Worm (Caenorhabditis elegans) whole organism, L3 larva: ENCODE data around the gene twk-48.

Source experiments
- R02D3.7 ChIP-seq: fragments of 150-350 bp; optimal IDR thresholded peaks from 2 replicates; lab custom pipeline; 2014; ENCODE audit warnings: missing biosample characterization, missing genetic modification characterization
- ZK546.5 ChIP-seq: sonication (generic microtip); optimal IDR thresholded peaks from 2 replicates; lab custom pipeline; 2017; ENCODE audit warnings: missing biosample characterization, missing genetic modification characterization
- aly-2 ChIP-seq: fragments of 150-350 bp; optimal IDR thresholded peaks from 2 replicates; lab custom pipeline; 2014; ENCODE audit warnings: missing biosample characterization, missing genetic modification characterization
- ama-1 ChIP-seq: fragments of 150-350 bp; optimal IDR thresholded peaks from 2 replicates; lab custom pipeline; 2018
- ceh-16 ChIP-seq: sonication (generic microtip); optimal IDR thresholded peaks from 2 replicates; lab custom pipeline; 2017; ENCODE audit warnings: missing biosample characterization, missing genetic modification characterization
- ceh-28 ChIP-seq: fragments of 150-350 bp; optimal IDR thresholded peaks from 2 replicates; lab custom pipeline; 2014; ENCODE audit warnings: missing biosample characterization, missing genetic modification reagents, missing genetic modification characterization
- ceh-82 ChIP-seq: fragments of 150-350 bp; optimal IDR thresholded peaks from 2 replicates; lab custom pipeline; 2014; ENCODE audit warnings: missing biosample characterization, missing genetic modification characterization
- ceh-9 ChIP-seq: sonication (generic microtip); optimal IDR thresholded peaks from 2 replicates; lab custom pipeline; 2018; ENCODE audit warnings: missing biosample characterization, missing genetic modification characterization
- daf-12 ChIP-seq: fragments of 150-350 bp; optimal IDR thresholded peaks from 2 replicates; lab custom pipeline; 2014; ENCODE audit warnings: missing biosample characterization, missing genetic modification reagents, missing genetic modification characterization
- egl-27 ChIP-seq: sonication (generic microtip); optimal IDR thresholded peaks from 4 replicates; lab custom pipeline; 2017; ENCODE audit warnings: missing biosample characterization, missing genetic modification reagents, missing genetic modification characterization
- egl-5 ChIP-seq: fragments of 150-350 bp; optimal IDR thresholded peaks from 2 replicates; lab custom pipeline; 2017; ENCODE audit warnings: missing biosample characterization, missing genetic modification reagents, missing genetic modification characterization, inconsistent platforms
- elt-1 ChIP-seq: fragments of 150-350 bp; optimal IDR thresholded peaks from 2 replicates; lab custom pipeline; 2014; ENCODE audit warnings: missing biosample characterization, missing genetic modification characterization
- elt-2 ChIP-seq: sonication (generic microtip); optimal IDR thresholded peaks from 2 replicates; lab custom pipeline; 2016; ENCODE audit warnings: missing genetic modification reagents, mild to moderate bottlenecking, missing genetic modification characterization, missing compliant biosample characterization
- elt-3 ChIP-seq, 3 experiments: fragments of 150-350 bp in 1 of 3; sonication (generic microtip) in 2 of 3; optimal IDR thresholded peaks; 2 replicates in 2 of 3; 4 replicates in 1 of 3; lab custom pipeline; 2014 to 2017; ENCODE audit warnings: missing biosample characterization in 3 of 3, missing genetic modification characterization in 3 of 3
- eor-1 ChIP-seq, 2 experiments: fragments of 150-350 bp; optimal IDR thresholded peaks; 2 replicates each; lab custom pipeline; 2014 to 2018; ENCODE audit warnings: missing biosample characterization in 2 of 2, missing genetic modification characterization in 2 of 2
- fkh-10 ChIP-seq: sonication (generic microtip); optimal IDR thresholded peaks from 2 replicates; lab custom pipeline; 2017; ENCODE audit warnings: missing biosample characterization, missing genetic modification reagents, missing genetic modification characterization
- fkh-2 ChIP-seq: fragments of 150-350 bp; optimal IDR thresholded peaks from 2 replicates; lab custom pipeline; 2014; ENCODE audit warnings: missing biosample characterization, missing genetic modification reagents, missing genetic modification characterization
- fos-1 ChIP-seq: fragments of 150-350 bp; optimal IDR thresholded peaks from 2 replicates; lab custom pipeline; 2014; ENCODE audit warnings: missing biosample characterization, missing genetic modification characterization
- hmg-11 ChIP-seq: sonication (generic microtip); optimal IDR thresholded peaks from 2 replicates; lab custom pipeline; 2016; ENCODE audit warnings: missing genetic modification characterization, missing compliant biosample characterization
- jun-1 ChIP-seq: fragments of 150-350 bp; optimal IDR thresholded peaks from 2 replicates; lab custom pipeline; 2014; ENCODE audit warnings: missing biosample characterization, missing genetic modification reagents, missing genetic modification characterization
- lin-15B ChIP-seq: fragments of 150-350 bp; optimal IDR thresholded peaks from 2 replicates; lab custom pipeline; 2014; ENCODE audit warnings: missing biosample characterization, missing genetic modification characterization
- lin-39 ChIP-seq: fragments of 150-350 bp; optimal IDR thresholded peaks from 2 replicates; lab custom pipeline; 2018; ENCODE audit warnings: missing biosample characterization, missing genetic modification reagents, missing genetic modification characterization
- lsy-12 ChIP-seq: sonication (generic microtip); optimal IDR thresholded peaks from 2 replicates; lab custom pipeline; 2016; ENCODE audit warnings: mild to moderate bottlenecking, missing genetic modification characterization, missing compliant biosample characterization
- mdl-1 ChIP-seq: fragments of 150-350 bp; optimal IDR thresholded peaks from 2 replicates; lab custom pipeline; 2014; ENCODE audit warnings: missing biosample characterization, missing genetic modification characterization
- mml-1 ChIP-seq: fragments of 150-350 bp; sonication (generic microtip); optimal IDR thresholded peaks from 3 replicates; lab custom pipeline; 2014; ENCODE audit warnings: missing biosample characterization, missing genetic modification characterization
- nfya-1 ChIP-seq: sonication (generic microtip); optimal IDR thresholded peaks from 2 replicates; lab custom pipeline; 2017; ENCODE audit warnings: missing genetic modification characterization, mild to moderate bottlenecking, missing compliant biosample characterization, antibody characterized with exemption, moderate library complexity; ENCODE audit not compliant: insufficient read depth
- nhr-11 ChIP-seq: fragments of 150-350 bp; optimal IDR thresholded peaks from 2 replicates; lab custom pipeline; 2014; ENCODE audit warnings: missing biosample characterization, missing genetic modification characterization
- nhr-12 ChIP-seq: fragments of 150-350 bp; optimal IDR thresholded peaks from 2 replicates; lab custom pipeline; 2014; ENCODE audit warnings: missing biosample characterization, missing genetic modification characterization
- nhr-23 ChIP-seq: fragments of 150-350 bp; optimal IDR thresholded peaks from 2 replicates; lab custom pipeline; 2014; ENCODE audit warnings: missing biosample characterization, missing genetic modification reagents, missing genetic modification characterization
- nhr-237 ChIP-seq: fragments of 150-350 bp; optimal IDR thresholded peaks from 2 replicates; lab custom pipeline; 2014; ENCODE audit warnings: missing biosample characterization, missing genetic modification characterization
- nhr-25 ChIP-seq: sonication (generic microtip); optimal IDR thresholded peaks from 2 replicates; lab custom pipeline; 2017; ENCODE audit warnings: missing biosample characterization, missing genetic modification characterization
- nhr-28 ChIP-seq: fragments of 150-350 bp; optimal IDR thresholded peaks from 2 replicates; lab custom pipeline; 2014; ENCODE audit warnings: missing biosample characterization, missing genetic modification characterization
- nhr-43 ChIP-seq: sonication (generic microtip); optimal IDR thresholded peaks from 2 replicates; lab custom pipeline; 2016; ENCODE audit warnings: mild to moderate bottlenecking, missing genetic modification characterization, missing compliant biosample characterization; ENCODE audit not compliant: poor library complexity, severe bottlenecking
- nhr-67 ChIP-seq: fragments of 150-350 bp; optimal IDR thresholded peaks from 2 replicates; lab custom pipeline; 2014; ENCODE audit warnings: missing biosample characterization, missing genetic modification characterization
- nhr-76 ChIP-seq: fragments of 150-350 bp; sonication (generic microtip); optimal IDR thresholded peaks from 5 replicates; lab custom pipeline; 2014; ENCODE audit warnings: missing biosample characterization, missing genetic modification characterization
- nhr-77 ChIP-seq: fragments of 150-350 bp; optimal IDR thresholded peaks from 2 replicates; lab custom pipeline; 2014; ENCODE audit warnings: missing biosample characterization, missing genetic modification characterization
- pha-4 ChIP-seq: fragments of 150-350 bp; optimal IDR thresholded peaks from 2 replicates; lab custom pipeline; 2014; ENCODE audit warnings: missing biosample characterization, missing genetic modification reagents, missing genetic modification characterization
- pqm-1 ChIP-seq: fragments of 150-350 bp; optimal IDR thresholded peaks from 2 replicates; lab custom pipeline; 2017; ENCODE audit warnings: missing biosample characterization, missing genetic modification characterization, inconsistent platforms
- sea-2 ChIP-seq: fragments of 150-350 bp; sonication (generic microtip); optimal IDR thresholded peaks from 4 replicates; lab custom pipeline; 2014; ENCODE audit warnings: missing biosample characterization, missing genetic modification reagents, missing genetic modification characterization
- skn-1 ChIP-seq: fragments of 150-350 bp; optimal IDR thresholded peaks from 2 replicates; lab custom pipeline; 2014; ENCODE audit warnings: missing biosample characterization, missing genetic modification characterization
- snpc-4 ChIP-seq: fragments of 150-350 bp; optimal IDR thresholded peaks from 2 replicates; lab custom pipeline; 2014; ENCODE audit warnings: missing biosample characterization, missing genetic modification characterization
- tbx-2 ChIP-seq: sonication (generic microtip); optimal IDR thresholded peaks from 2 replicates; lab custom pipeline; 2016; ENCODE audit warnings: mild to moderate bottlenecking, missing genetic modification characterization, missing compliant biosample characterization
- unc-39 ChIP-seq: sonication (generic microtip); optimal IDR thresholded peaks from 4 replicates; lab custom pipeline; 2017; ENCODE audit warnings: missing biosample characterization, missing genetic modification characterization
- unc-62 ChIP-seq: fragments of 150-350 bp; sonication (generic microtip); optimal IDR thresholded peaks from 4 replicates; lab custom pipeline; 2014; ENCODE audit warnings: missing biosample characterization, missing genetic modification reagents, missing genetic modification characterization
- zag-1 ChIP-seq: fragments of 150-350 bp; optimal IDR thresholded peaks from 2 replicates; lab custom pipeline; 2014; ENCODE audit warnings: missing biosample characterization, missing genetic modification characterization
- ztf-11 ChIP-seq: fragments of 150-350 bp; optimal IDR thresholded peaks from 2 replicates; lab custom pipeline; 2014; ENCODE audit warnings: missing biosample characterization, missing genetic modification characterization
- ztf-4 ChIP-seq: fragments of 150-350 bp; optimal IDR thresholded peaks from 2 replicates; lab custom pipeline; 2014; ENCODE audit warnings: missing biosample characterization, missing genetic modification characterization

The twk-48 gene

ce11 chrIII:9867780-9868503 is 7.4 kb downstream of the twk-48 start, which contains the start of gene dhhc-4:
Gene dhhc-4 (minus strand): TSS chrIII:9867792.
- TF ChIP-seq ztf-11 (tag; lab: Kevin White, UChicago) (no peak), skn-1 (tag; lab: Kevin White, UChicago) (no peak), ceh-28 (no peak), pha-4 (peak; percentile 11), jun-1 (tag; lab: Kevin White, UChicago) (peak; percentile 14), nhr-12 (tag; lab: Kevin White, UChicago) (no peak), nhr-11 (tag; lab: Kevin White, UChicago) (no peak), nhr-67 (tag; lab: Kevin White, UChicago) (no peak), lin-39 (tag; lab: Kevin White, UChicago) (peak; percentile 42), snpc-4 (tag; lab: Kevin White, UChicago) (no peak), mml-1 (tag; lab: Kevin White, UChicago) (no peak), ztf-4 (no peak), nhr-77 (no peak), unc-39 (tag; lab: Kevin White, UChicago) (no peak), nhr-23 (tag; lab: Kevin White, UChicago) (no peak), daf-12 (tag; lab: Kevin White, UChicago) (no peak), sea-2 (GFP tag; lab: Kevin White, UChicago) (no peak), lin-15B (tag; lab: Kevin White, UChicago) (peak; percentile 52), aly-2 (tag; lab: Kevin White, UChicago) (no peak), fkh-2 (no peak), R02D3.7 (tag; lab: Kevin White, UChicago) (peak; percentile 26), ceh-82 (tag; lab: Kevin White, UChicago) (peak; percentile 47), fos-1 (peak; percentile 30), lsy-12 (tag; lab: Kevin White, UChicago) (peak; percentile 52), tbx-2 (peak; percentile 28), mdl-1 (tag; lab: Kevin White, UChicago) (no peak), nhr-237 (tag; lab: Kevin White, UChicago) (no peak), hmg-11 (no peak), nfya-1 (tag; lab: Kevin White, UChicago) (peak; percentile 68), nhr-28 (tag; lab: Kevin White, UChicago) (no peak), unc-62 (GFP tag; lab: Kevin White, UChicago) (no peak), ceh-9 (tag; lab: Kevin White, UChicago) (no peak), ceh-16 (tag; lab: Kevin White, UChicago) (no peak), elt-1 (tag; lab: Kevin White, UChicago) (peak; percentile 26), egl-27 (no peak), fkh-10 (no peak), nhr-25 (tag; lab: Kevin White, UChicago) (no peak), elt-3 (tag; optimal IDR thresholded peaks at IDR 0.05; lab: Kevin White, UChicago) (no peak), elt-2 (tag; lab: Kevin White, UChicago) (peak; percentile 39), nhr-43 (tag; lab: Kevin White, UChicago) (peak; percentile 86), ZK546.5 (tag; lab: Kevin White, UChicago) (peak; percentile 33), egl-5 (tag; lab: Kevin White, UChicago) (peak; percentile 50), nhr-76 (tag; lab: Kevin White, UChicago) (no peak), ama-1 (lab: Kevin White, UChicago) (peak; percentile 6), eor-1 (tag; optimal IDR thresholded peaks at IDR 0.05; lab: Kevin White, UChicago) (no peak), pqm-1 (peak; percentile 20), zag-1 (tag; lab: Kevin White, UChicago) (no peak)
